Fruit fly (Drosophila melanogaster) whole organism, wandering third instar larva: Measurements from ENCODE around the gene cbt.

ENCODE experiments used
- Abd-B ChIP-seq: fragments of >200 bp; optimal IDR thresholded peaks from 2 replicates; lab custom pipeline; 2017; ENCODE audit warnings: missing biosample characterization, missing genetic modification characterization
- CG32264 ChIP-seq: fragments of 200-800 bp; sonication (Bioruptor generic); optimal IDR thresholded peaks from 2 replicates; lab custom pipeline; 2016; ENCODE audit warnings: missing biosample characterization, missing genetic modification characterization
- CG9705 ChIP-seq: fragments of 200-800 bp; sonication (Bioruptor generic); optimal IDR thresholded peaks from 2 replicates; lab custom pipeline; 2018; ENCODE audit warnings: missing biosample characterization, mild to moderate bottlenecking, missing genetic modification characterization
- CrebA ChIP-seq: fragments of 200-800 bp; sonication (Bioruptor generic); optimal IDR thresholded peaks from 2 replicates; lab custom pipeline; 2016; ENCODE audit warnings: missing biosample characterization, mild to moderate bottlenecking, missing genetic modification characterization, borderline replicate concordance
- Dfd ChIP-seq: fragments of >200 bp; optimal IDR thresholded peaks from 2 replicates; lab custom pipeline; 2017; ENCODE audit warnings: missing biosample characterization, missing genetic modification characterization
- Dif ChIP-seq: fragments of 200-275, 200-300 bp; sonication (Bioruptor generic); optimal IDR thresholded peaks from 2 replicates; lab custom pipeline; 2018; ENCODE audit warnings: missing biosample characterization, missing genetic modification characterization; ENCODE audit not compliant: partially characterized antibody
- GATAd ChIP-seq: sonication (Bioruptor generic); optimal IDR thresholded peaks from 2 replicates; lab custom pipeline; 2016; ENCODE audit warnings: missing biosample characterization, missing genetic modification characterization
- HLH106 ChIP-seq: fragments of 200-800 bp; optimal IDR thresholded peaks from 3 replicates; lab custom pipeline; 2019; ENCODE audit warnings: missing biosample characterization, mild to moderate bottlenecking, missing genetic modification characterization, moderate library complexity
- Hnf4 ChIP-seq: fragments of 200-800 bp; sonication (Bioruptor generic); optimal IDR thresholded peaks from 2 replicates; lab custom pipeline; 2016; ENCODE audit warnings: missing biosample characterization, mild to moderate bottlenecking, missing genetic modification characterization
- Hr78 ChIP-seq: fragments of >200 bp; optimal IDR thresholded peaks from 2 replicates; lab custom pipeline; 2017; ENCODE audit warnings: missing biosample characterization, missing genetic modification characterization
- Hr83 ChIP-seq: fragments of 200-300 bp; sonication (Bioruptor generic); optimal IDR thresholded peaks from 2 replicates; lab custom pipeline; 2016; ENCODE audit warnings: missing biosample characterization, mild to moderate bottlenecking, missing genetic modification characterization, moderate library complexity; ENCODE audit not compliant: poor library complexity, severe bottlenecking
- Jra ChIP-seq: sonication (Bioruptor generic); optimal IDR thresholded peaks from 2 replicates; lab custom pipeline; 2016; ENCODE audit warnings: missing biosample characterization, missing genetic modification characterization
- Mio ChIP-seq: sonication (Bioruptor generic); optimal IDR thresholded peaks from 2 replicates; lab custom pipeline; 2016; ENCODE audit warnings: missing biosample characterization, missing genetic modification characterization
- Myc ChIP-seq: fragments of >200 bp; optimal IDR thresholded peaks from 2 replicates; lab custom pipeline; 2017
- N ChIP-seq: fragments of >200 bp; optimal IDR thresholded peaks from 2 replicates; lab custom pipeline; 2018; ENCODE audit warnings: missing biosample characterization, missing external identifiers, missing genetic modification characterization
- OdsH ChIP-seq: fragments of 200-800 bp; sonication (Bioruptor generic); optimal IDR thresholded peaks from 2 replicates; lab custom pipeline; 2016; ENCODE audit warnings: missing biosample characterization, mild to moderate bottlenecking, missing genetic modification characterization
- Rel ChIP-seq, 2 experiments: fragments of 200-800 bp; sonication (Bioruptor generic) in 1 of 2; optimal IDR thresholded peaks; 2 replicates in 1 of 2; 3 replicates in 1 of 2; lab custom pipeline; 2016 to 2019; ENCODE audit warnings: mild to moderate bottlenecking in 2 of 2, missing biosample characterization in 2 of 2, missing genetic modification characterization in 2 of 2, moderate library complexity in 1 of 2
- Sp1 ChIP-seq: fragments of 200-800 bp; sonication (Bioruptor generic); optimal IDR thresholded peaks from 3 replicates; lab custom pipeline; 2019; ENCODE audit warnings: missing biosample characterization, mild to moderate bottlenecking, missing genetic modification characterization, moderate library complexity
- Vsx2 ChIP-seq: fragments of 200-300, 225-300 bp; sonication (Bioruptor generic); optimal IDR thresholded peaks from 2 replicates; lab custom pipeline; 2018; ENCODE audit warnings: missing biosample characterization, missing genetic modification characterization; ENCODE audit not compliant: partially characterized antibody
- br ChIP-seq: fragments of 200-800 bp; sonication (Bioruptor generic); optimal IDR thresholded peaks from 2 replicates; lab custom pipeline; 2016; ENCODE audit warnings: missing biosample characterization, missing genetic modification characterization
- brk ChIP-seq: fragments of 200-800 bp; sonication (Bioruptor generic); optimal IDR thresholded peaks from 2 replicates; lab custom pipeline; 2016; ENCODE audit warnings: missing biosample characterization, mild to moderate bottlenecking, missing genetic modification characterization
- dl ChIP-seq, 2 experiments: fragments of 175-275, 200-275 bp in 1 of 2; fragments of 200-275 bp in 1 of 2; sonication (Bioruptor generic); optimal IDR thresholded peaks; lab custom pipeline; 2018; ENCODE audit warnings: mild to moderate bottlenecking in 2 of 2, missing biosample characterization in 2 of 2, missing genetic modification characterization in 2 of 2, moderate library complexity in 2 of 2; ENCODE audit not compliant: partially characterized antibody in 2 of 2, insufficient read depth in 1 of 2
- dmrt93B ChIP-seq: fragments of 200-800 bp; sonication (Bioruptor generic); optimal IDR thresholded peaks from 2 replicates; lab custom pipeline; 2018; ENCODE audit warnings: missing biosample characterization, mild to moderate bottlenecking, missing genetic modification characterization
- dsf ChIP-seq: sonication (Bioruptor generic); optimal IDR thresholded peaks from 2 replicates; lab custom pipeline; 2016; ENCODE audit warnings: missing biosample characterization, missing genetic modification characterization, borderline replicate concordance
- ey ChIP-seq: fragments of 200-800 bp; sonication (Bioruptor generic); optimal IDR thresholded peaks from 2 replicates; lab custom pipeline; 2016; ENCODE audit warnings: missing biosample characterization, missing genetic modification characterization
- foxo ChIP-seq, 2 experiments: fragments of 200-800 bp; sonication (Bioruptor generic); optimal IDR thresholded peaks; 2 replicates in 1 of 2; 3 replicates in 1 of 2; lab custom pipeline; 2016 to 2017; ENCODE audit warnings: missing biosample characterization in 2 of 2, missing genetic modification characterization in 2 of 2
- fru ChIP-seq: fragments of 200-800 bp; sonication (Bioruptor generic); optimal IDR thresholded peaks from 3 replicates; lab custom pipeline; 2016; ENCODE audit warnings: missing biosample characterization, mild to moderate bottlenecking, missing genetic modification characterization
- h ChIP-seq: fragments of 200-800 bp; sonication (Bioruptor generic); optimal IDR thresholded peaks from 3 replicates; lab custom pipeline; 2016; ENCODE audit warnings: missing biosample characterization, mild to moderate bottlenecking, missing genetic modification characterization
- jim ChIP-seq: fragments of 175-275, 200-325 bp; sonication (Bioruptor generic); optimal IDR thresholded peaks from 2 replicates; lab custom pipeline; 2016; ENCODE audit warnings: missing biosample characterization, mild to moderate bottlenecking, missing genetic modification characterization
- lola ChIP-seq: fragments of >200 bp; optimal IDR thresholded peaks from 2 replicates; lab custom pipeline; 2017; ENCODE audit warnings: missing biosample characterization, missing genetic modification characterization
- pan ChIP-seq: fragments of >200 bp; optimal IDR thresholded peaks from 2 replicates; lab custom pipeline; 2017
- psq ChIP-seq: fragments of 200-800 bp; sonication (Bioruptor generic); optimal IDR thresholded peaks from 3 replicates; lab custom pipeline; 2017; ENCODE audit warnings: missing biosample characterization, mild to moderate bottlenecking, missing genetic modification characterization, moderate library complexity
- rgr ChIP-seq: fragments of 200-800 bp; sonication (Bioruptor generic); optimal IDR thresholded peaks from 3 replicates; lab custom pipeline; 2016; ENCODE audit warnings: missing biosample characterization, mild to moderate bottlenecking, missing genetic modification characterization
- sage ChIP-seq: fragments of 200-800 bp; sonication (Bioruptor generic); optimal IDR thresholded peaks from 2 replicates; lab custom pipeline; 2016; ENCODE audit warnings: missing biosample characterization, mild to moderate bottlenecking, missing genetic modification characterization
- sv ChIP-seq: fragments of 200-800 bp; sonication (Bioruptor generic); optimal IDR thresholded peaks from 3 replicates; lab custom pipeline; 2016; ENCODE audit warnings: missing biosample characterization, missing genetic modification characterization
- tai ChIP-seq: sonication (Bioruptor generic); optimal IDR thresholded peaks from 2 replicates; lab custom pipeline; 2016; ENCODE audit warnings: missing biosample characterization, missing genetic modification characterization
- usp ChIP-seq: fragments of >200 bp; optimal IDR thresholded peaks from 2 replicates; lab custom pipeline; 2017; ENCODE audit warnings: missing biosample characterization, missing genetic modification characterization
- woc ChIP-seq: sonication (Bioruptor generic); optimal IDR thresholded peaks from 2 replicates; lab custom pipeline; 2016; ENCODE audit warnings: missing biosample characterization, mild to moderate bottlenecking, missing genetic modification characterization

cbt gene

DNA sequence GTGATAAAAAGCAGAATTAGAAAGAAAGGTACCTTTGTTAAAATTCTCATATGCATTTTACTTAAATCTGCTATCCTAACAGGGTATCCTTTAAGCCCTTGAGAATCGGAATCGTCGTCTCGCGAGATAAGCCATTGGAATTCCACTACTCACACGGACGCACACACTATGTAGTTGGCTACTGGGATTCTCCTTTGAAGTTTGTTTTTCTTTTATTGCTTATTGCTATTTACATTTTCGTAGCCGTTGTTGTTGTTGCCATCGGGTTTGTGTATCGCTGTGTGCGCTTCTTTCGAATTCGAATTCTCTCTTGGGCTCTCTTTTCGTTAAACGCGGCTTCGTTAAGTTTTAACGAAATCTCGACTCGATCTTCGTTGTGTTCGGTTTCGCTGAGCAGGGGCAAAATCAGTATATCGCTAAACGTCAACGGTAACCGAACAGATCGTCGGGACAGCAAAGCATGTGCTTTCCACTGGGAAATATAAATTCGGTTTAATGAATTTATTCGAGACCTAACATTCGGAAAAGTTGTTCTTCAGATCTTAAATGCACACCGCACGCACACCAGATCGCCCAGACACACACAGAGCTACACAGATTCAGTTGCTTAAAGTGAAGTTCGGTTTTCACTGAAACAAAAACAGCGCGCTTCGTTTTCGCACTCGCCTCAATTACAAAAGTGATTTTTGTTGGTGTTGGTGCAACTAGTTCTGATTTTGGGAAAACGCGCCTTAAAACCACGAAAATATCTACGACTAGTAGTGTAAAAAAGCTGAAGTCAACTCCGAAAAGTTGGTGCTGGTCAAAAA is 48.5 kb downstream of the cbt start, which contains the start of gene ex:
ex (plus strand) TSS at position 408 of the 809 bp plus-strand sequence.
- TF ChIP-seq psq (peak; percentile 40), foxo (GFP tag; optimal IDR thresholded peaks at IDR 0.05; lab: Kevin White, UChicago) (peak in 1 of 2 experiments; percentile 53), sage (GFP tag; lab: Kevin White, UChicago) (peak; percentile 36), rgr (peak; percentile 8), Sp1 (GFP tag; lab: Kevin White, UChicago) (peak; percentile 16), Hr83 (peak; percentile 15), Mio (GFP tag; lab: Kevin White, UChicago) (no peak), OdsH (GFP tag; lab: Kevin White, UChicago) (peak; percentile 12), brk (GFP tag; lab: Kevin White, UChicago) (peak; percentile 13), Hnf4 (GFP tag; lab: Kevin White, UChicago) (peak; percentile 2), CrebA (GFP tag; lab: Kevin White, UChicago) (peak; percentile 88), Vsx2 (no peak), Rel (GFP tag; optimal IDR thresholded peaks at IDR 0.05; lab: Kevin White, UChicago) (no peak), Rel (tag; optimal IDR thresholded peaks at IDR 0.05; lab: Kevin White, UChicago) (peak; percentile 25), Myc (lab: Kevin White, UChicago) (no peak), Dfd (GFP tag; lab: Kevin White, UChicago) (no peak)

DNA sequence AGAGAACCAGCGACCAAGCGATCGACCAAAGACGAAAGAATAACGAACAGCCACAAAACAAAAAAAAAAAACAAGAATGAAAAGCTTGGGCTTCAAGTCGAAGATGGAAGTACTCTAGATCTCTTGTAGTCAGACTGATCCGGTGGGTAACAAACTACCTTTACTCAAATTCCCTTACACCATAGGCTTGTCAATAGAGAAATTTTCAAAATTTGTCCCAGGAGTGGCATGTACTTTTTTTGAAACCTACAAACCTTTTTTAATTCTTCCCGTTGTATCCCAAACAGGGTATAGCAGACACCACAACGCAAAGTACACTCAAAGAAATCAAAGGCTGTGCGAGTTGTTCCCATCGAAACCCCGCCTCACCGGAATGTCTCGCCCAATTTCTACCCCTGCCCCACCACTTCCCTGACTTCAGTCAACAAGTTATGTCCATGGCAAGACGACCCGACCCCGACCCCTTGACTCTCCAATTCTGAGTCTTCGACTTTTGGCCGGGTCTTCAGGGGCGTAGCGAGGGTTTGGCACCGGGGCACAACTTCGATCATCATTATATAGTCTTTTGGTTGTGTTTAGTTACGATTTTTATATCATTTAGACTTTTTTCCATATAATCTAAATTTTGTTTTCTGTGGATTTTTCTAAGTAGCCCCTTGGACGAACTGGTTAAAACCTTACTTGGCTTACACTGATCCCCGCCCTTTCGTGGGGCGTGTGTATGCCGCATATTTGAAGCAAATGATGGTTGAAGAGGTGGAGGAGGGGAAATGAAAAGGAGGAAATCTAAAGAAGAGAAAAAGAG is 49.6 kb downstream of the cbt start:
- TF ChIP-seq pan (lab: Kevin White, UChicago) (no peak), dsf (peak; percentile 82), sage (GFP tag; lab: Kevin White, UChicago) (peak; percentile 93), foxo (GFP tag; optimal IDR thresholded peaks at IDR 0.05; lab: Kevin White, UChicago) (peak; percentile 73 to 96), fru (peak; percentile 96), rgr (peak; percentile 93), h (GFP tag; lab: Kevin White, UChicago) (peak; percentile 97), CG9705 (GFP tag; lab: Kevin White, UChicago) (peak; percentile 82), jim (GFP tag; lab: Kevin White, UChicago) (no peak), Sp1 (GFP tag; lab: Kevin White, UChicago) (peak; percentile 94), Hnf4 (GFP tag; lab: Kevin White, UChicago) (peak; percentile 95), Abd-B (GFP tag; lab: Kevin White, UChicago) (no peak), Jra (GFP tag; lab: Kevin White, UChicago) (peak; percentile 76), lola (GFP tag; lab: Kevin White, UChicago) (no peak), tai (GFP tag; lab: Kevin White, UChicago) (peak; percentile 90), Vsx2 (no peak), sv (GFP tag; lab: Kevin White, UChicago) (peak; percentile 0), CG32264 (GFP tag; lab: Kevin White, UChicago) (peak; percentile 87), Dfd (GFP tag; lab: Kevin White, UChicago) (no peak), OdsH (GFP tag; lab: Kevin White, UChicago) (peak; percentile 95), CrebA (GFP tag; lab: Kevin White, UChicago) (peak; percentile 24), dl (GFP tag; optimal IDR thresholded peaks at IDR 0.05; lab: Kevin White, UChicago; ENCODE audit: insufficient read depth in 1 of 2, partially characterized antibody in 2 of 2) (no peak), br (peak; percentile 96), usp (GFP tag; lab: Kevin White, UChicago) (no peak), N (GFP tag; lab: Kevin White, UChicago) (no peak), Dif (GFP tag; lab: Kevin White, UChicago) (no peak), dmrt93B (GFP tag; lab: Kevin White, UChicago) (peak; percentile 89), ey (GFP tag; lab: Kevin White, UChicago) (peak; percentile 96), HLH106 (tag; lab: Kevin White, UChicago) (peak; percentile 94), brk (GFP tag; lab: Kevin White, UChicago) (peak; percentile 89), woc (GFP tag; lab: Kevin White, UChicago) (peak; percentile 96), GATAd (GFP tag; lab: Kevin White, UChicago) (no peak), Myc (lab: Kevin White, UChicago) (no peak), Hr83 (no peak), Rel (GFP tag; optimal IDR thresholded peaks at IDR 0.05; lab: Kevin White, UChicago) (no peak), Rel (tag; optimal IDR thresholded peaks at IDR 0.05; lab: Kevin White, UChicago) (peak; percentile 61), Mio (GFP tag; lab: Kevin White, UChicago) (peak; percentile 59), Hr78 (no peak), psq (peak; percentile 97)
